Worm (Caenorhabditis elegans) whole organism, L3 larva: Measurements from ENCODE around the gene cdc-48.1.

Experiments
- R02D3.7 ChIP-seq: fragments of 150-350 bp; optimal IDR thresholded peaks from 2 replicates; lab custom pipeline; 2014; ENCODE audit warnings: missing biosample characterization, missing genetic modification characterization
- ZK546.5 ChIP-seq: sonication (generic microtip); optimal IDR thresholded peaks from 2 replicates; lab custom pipeline; 2017; ENCODE audit warnings: missing biosample characterization, missing genetic modification characterization
- aly-2 ChIP-seq: fragments of 150-350 bp; optimal IDR thresholded peaks from 2 replicates; lab custom pipeline; 2014; ENCODE audit warnings: missing biosample characterization, missing genetic modification characterization
- ama-1 ChIP-seq: fragments of 150-350 bp; optimal IDR thresholded peaks from 2 replicates; lab custom pipeline; 2018
- ceh-28 ChIP-seq: fragments of 150-350 bp; optimal IDR thresholded peaks from 2 replicates; lab custom pipeline; 2014; ENCODE audit warnings: missing biosample characterization, missing genetic modification reagents, missing genetic modification characterization
- ceh-82 ChIP-seq: fragments of 150-350 bp; optimal IDR thresholded peaks from 2 replicates; lab custom pipeline; 2014; ENCODE audit warnings: missing biosample characterization, missing genetic modification characterization
- ceh-9 ChIP-seq: sonication (generic microtip); optimal IDR thresholded peaks from 2 replicates; lab custom pipeline; 2018; ENCODE audit warnings: missing biosample characterization, missing genetic modification characterization
- daf-12 ChIP-seq: fragments of 150-350 bp; optimal IDR thresholded peaks from 2 replicates; lab custom pipeline; 2014; ENCODE audit warnings: missing biosample characterization, missing genetic modification reagents, missing genetic modification characterization
- egl-27 ChIP-seq: sonication (generic microtip); optimal IDR thresholded peaks from 4 replicates; lab custom pipeline; 2017; ENCODE audit warnings: missing biosample characterization, missing genetic modification reagents, missing genetic modification characterization
- egl-5 ChIP-seq: fragments of 150-350 bp; optimal IDR thresholded peaks from 2 replicates; lab custom pipeline; 2017; ENCODE audit warnings: missing biosample characterization, missing genetic modification reagents, missing genetic modification characterization, inconsistent platforms
- elt-1 ChIP-seq: fragments of 150-350 bp; optimal IDR thresholded peaks from 2 replicates; lab custom pipeline; 2014; ENCODE audit warnings: missing biosample characterization, missing genetic modification characterization
- elt-2 ChIP-seq: sonication (generic microtip); optimal IDR thresholded peaks from 2 replicates; lab custom pipeline; 2016; ENCODE audit warnings: missing genetic modification reagents, mild to moderate bottlenecking, missing genetic modification characterization, missing compliant biosample characterization
- elt-3 ChIP-seq, 3 experiments: fragments of 150-350 bp in 1 of 3; sonication (generic microtip) in 2 of 3; optimal IDR thresholded peaks; 2 replicates in 2 of 3; 4 replicates in 1 of 3; lab custom pipeline; 2014 to 2017; ENCODE audit warnings: missing biosample characterization in 3 of 3, missing genetic modification characterization in 3 of 3
- eor-1 ChIP-seq, 2 experiments: fragments of 150-350 bp; optimal IDR thresholded peaks; 2 replicates each; lab custom pipeline; 2014 to 2018; ENCODE audit warnings: missing biosample characterization in 2 of 2, missing genetic modification characterization in 2 of 2
- fkh-10 ChIP-seq: sonication (generic microtip); optimal IDR thresholded peaks from 2 replicates; lab custom pipeline; 2017; ENCODE audit warnings: missing biosample characterization, missing genetic modification reagents, missing genetic modification characterization
- fkh-2 ChIP-seq: fragments of 150-350 bp; optimal IDR thresholded peaks from 2 replicates; lab custom pipeline; 2014; ENCODE audit warnings: missing biosample characterization, missing genetic modification reagents, missing genetic modification characterization
- fos-1 ChIP-seq: fragments of 150-350 bp; optimal IDR thresholded peaks from 2 replicates; lab custom pipeline; 2014; ENCODE audit warnings: missing biosample characterization, missing genetic modification characterization
- hmg-11 ChIP-seq: sonication (generic microtip); optimal IDR thresholded peaks from 2 replicates; lab custom pipeline; 2016; ENCODE audit warnings: missing genetic modification characterization, missing compliant biosample characterization
- jun-1 ChIP-seq: fragments of 150-350 bp; optimal IDR thresholded peaks from 2 replicates; lab custom pipeline; 2014; ENCODE audit warnings: missing biosample characterization, missing genetic modification reagents, missing genetic modification characterization
- lin-15B ChIP-seq: fragments of 150-350 bp; optimal IDR thresholded peaks from 2 replicates; lab custom pipeline; 2014; ENCODE audit warnings: missing biosample characterization, missing genetic modification characterization
- lin-39 ChIP-seq: fragments of 150-350 bp; optimal IDR thresholded peaks from 2 replicates; lab custom pipeline; 2018; ENCODE audit warnings: missing biosample characterization, missing genetic modification reagents, missing genetic modification characterization
- lsy-12 ChIP-seq: sonication (generic microtip); optimal IDR thresholded peaks from 2 replicates; lab custom pipeline; 2016; ENCODE audit warnings: mild to moderate bottlenecking, missing genetic modification characterization, missing compliant biosample characterization
- mdl-1 ChIP-seq: fragments of 150-350 bp; optimal IDR thresholded peaks from 2 replicates; lab custom pipeline; 2014; ENCODE audit warnings: missing biosample characterization, missing genetic modification characterization
- mml-1 ChIP-seq: fragments of 150-350 bp; sonication (generic microtip); optimal IDR thresholded peaks from 3 replicates; lab custom pipeline; 2014; ENCODE audit warnings: missing biosample characterization, missing genetic modification characterization
- nfya-1 ChIP-seq: sonication (generic microtip); optimal IDR thresholded peaks from 2 replicates; lab custom pipeline; 2017; ENCODE audit warnings: missing genetic modification characterization, mild to moderate bottlenecking, missing compliant biosample characterization, antibody characterized with exemption, moderate library complexity; ENCODE audit not compliant: insufficient read depth
- nhr-11 ChIP-seq: fragments of 150-350 bp; optimal IDR thresholded peaks from 2 replicates; lab custom pipeline; 2014; ENCODE audit warnings: missing biosample characterization, missing genetic modification characterization
- nhr-23 ChIP-seq: fragments of 150-350 bp; optimal IDR thresholded peaks from 2 replicates; lab custom pipeline; 2014; ENCODE audit warnings: missing biosample characterization, missing genetic modification reagents, missing genetic modification characterization
- nhr-25 ChIP-seq: sonication (generic microtip); optimal IDR thresholded peaks from 2 replicates; lab custom pipeline; 2017; ENCODE audit warnings: missing biosample characterization, missing genetic modification characterization
- nhr-28 ChIP-seq: fragments of 150-350 bp; optimal IDR thresholded peaks from 2 replicates; lab custom pipeline; 2014; ENCODE audit warnings: missing biosample characterization, missing genetic modification characterization
- nhr-43 ChIP-seq: sonication (generic microtip); optimal IDR thresholded peaks from 2 replicates; lab custom pipeline; 2016; ENCODE audit warnings: mild to moderate bottlenecking, missing genetic modification characterization, missing compliant biosample characterization; ENCODE audit not compliant: poor library complexity, severe bottlenecking
- nhr-77 ChIP-seq: fragments of 150-350 bp; optimal IDR thresholded peaks from 2 replicates; lab custom pipeline; 2014; ENCODE audit warnings: missing biosample characterization, missing genetic modification characterization
- pha-4 ChIP-seq: fragments of 150-350 bp; optimal IDR thresholded peaks from 2 replicates; lab custom pipeline; 2014; ENCODE audit warnings: missing biosample characterization, missing genetic modification reagents, missing genetic modification characterization
- pqm-1 ChIP-seq: fragments of 150-350 bp; optimal IDR thresholded peaks from 2 replicates; lab custom pipeline; 2017; ENCODE audit warnings: missing biosample characterization, missing genetic modification characterization, inconsistent platforms
- sea-2 ChIP-seq: fragments of 150-350 bp; sonication (generic microtip); optimal IDR thresholded peaks from 4 replicates; lab custom pipeline; 2014; ENCODE audit warnings: missing biosample characterization, missing genetic modification reagents, missing genetic modification characterization
- skn-1 ChIP-seq: fragments of 150-350 bp; optimal IDR thresholded peaks from 2 replicates; lab custom pipeline; 2014; ENCODE audit warnings: missing biosample characterization, missing genetic modification characterization
- tbx-2 ChIP-seq: sonication (generic microtip); optimal IDR thresholded peaks from 2 replicates; lab custom pipeline; 2016; ENCODE audit warnings: mild to moderate bottlenecking, missing genetic modification characterization, missing compliant biosample characterization
- unc-39 ChIP-seq: sonication (generic microtip); optimal IDR thresholded peaks from 4 replicates; lab custom pipeline; 2017; ENCODE audit warnings: missing biosample characterization, missing genetic modification characterization
- unc-62 ChIP-seq: fragments of 150-350 bp; sonication (generic microtip); optimal IDR thresholded peaks from 4 replicates; lab custom pipeline; 2014; ENCODE audit warnings: missing biosample characterization, missing genetic modification reagents, missing genetic modification characterization
- zag-1 ChIP-seq: fragments of 150-350 bp; optimal IDR thresholded peaks from 2 replicates; lab custom pipeline; 2014; ENCODE audit warnings: missing biosample characterization, missing genetic modification characterization
- ztf-4 ChIP-seq: fragments of 150-350 bp; optimal IDR thresholded peaks from 2 replicates; lab custom pipeline; 2014; ENCODE audit warnings: missing biosample characterization, missing genetic modification characterization

cdc-48.1 gene

DNA sequence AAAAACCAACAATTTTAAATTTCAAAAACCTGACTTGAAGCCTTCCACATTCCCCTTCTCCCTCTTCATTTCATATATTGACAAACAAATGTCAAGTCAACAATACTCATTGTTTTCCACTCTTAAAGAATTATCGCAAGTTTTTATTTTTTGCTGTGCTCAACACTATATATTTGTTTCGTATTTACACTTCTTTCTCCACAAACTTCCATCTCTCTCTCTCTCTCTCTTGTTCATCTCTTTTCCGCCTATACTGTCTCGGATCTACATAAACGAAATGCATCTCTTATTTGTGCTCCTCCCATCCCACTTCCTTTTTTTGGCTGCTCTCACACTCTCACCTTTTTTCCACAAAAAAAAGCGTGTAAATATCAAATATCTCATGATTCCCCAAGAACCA is 49.5 kb upstream of the cdc-48.1 start, which contains the start of gene C14A4.12:
C14A4.12 (plus strand) TSS at position 301 of the 400 bp plus-strand sequence.
- TF ChIP-seq elt-1 (tag; lab: Kevin White, UChicago) (no peak), pha-4 (tag; lab: Kevin White, UChicago) (peak; percentile 90)

DNA sequence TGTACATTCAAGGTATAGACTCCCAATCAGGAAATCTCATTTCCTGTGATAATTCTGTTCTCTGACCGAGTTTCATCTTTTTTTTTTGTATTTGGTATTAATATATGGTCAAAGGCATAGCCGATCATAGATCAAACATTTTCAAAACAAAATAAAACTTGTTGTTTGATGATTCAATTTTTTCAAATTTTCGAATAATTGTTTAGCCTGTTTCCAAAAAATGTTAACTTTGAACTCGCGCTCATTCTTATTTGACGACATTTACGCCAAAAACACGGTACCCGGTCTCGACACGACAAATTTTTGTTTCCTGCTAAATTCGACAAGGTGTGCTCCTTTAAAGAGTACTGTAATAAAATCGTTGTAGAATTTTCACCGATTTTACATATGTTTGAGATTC is 45.6 kb upstream of the cdc-48.1 start:
- TF ChIP-seq nhr-77 (tag; lab: Kevin White, UChicago) (no peak), mml-1 (tag; lab: Kevin White, UChicago) (no peak), sea-2 (GFP tag; lab: Kevin White, UChicago) (no peak), nhr-11 (tag; lab: Kevin White, UChicago) (no peak), nfya-1 (tag; lab: Kevin White, UChicago) (no peak), lin-39 (tag; lab: Kevin White, UChicago) (no peak), egl-27 (tag; lab: Kevin White, UChicago) (no peak), ceh-28 (tag; lab: Kevin White, UChicago) (no peak), ceh-82 (tag; lab: Kevin White, UChicago) (no peak), tbx-2 (tag; lab: Kevin White, UChicago) (no peak), ama-1 (lab: Kevin White, UChicago) (no peak)
- TF ChIP-seq, all 47 proteins: peak for 0

- TF ChIP-seq elt-2 (peak; percentile 43), ztf-4 (tag; lab: Kevin White, UChicago) (no peak), nhr-25 (no peak), hmg-11 (tag; lab: Kevin White, UChicago) (peak; percentile 1), skn-1 (tag; lab: Kevin White, UChicago) (no peak), ceh-9 (tag; lab: Kevin White, UChicago) (no peak), nhr-77 (tag; lab: Kevin White, UChicago) (no peak), unc-39 (tag; lab: Kevin White, UChicago) (no peak), lin-15B (tag; lab: Kevin White, UChicago) (peak; percentile 72), R02D3.7 (no peak), egl-27 (tag; lab: Kevin White, UChicago) (no peak), sea-2 (GFP tag; lab: Kevin White, UChicago) (no peak), aly-2 (tag; lab: Kevin White, UChicago) (no peak), unc-62 (GFP tag; lab: Kevin White, UChicago) (no peak), lin-39 (tag; lab: Kevin White, UChicago) (no peak), nhr-28 (no peak), ceh-82 (tag; lab: Kevin White, UChicago) (no peak), tbx-2 (tag; lab: Kevin White, UChicago) (no peak), ZK546.5 (tag; lab: Kevin White, UChicago) (no peak), ceh-28 (tag; lab: Kevin White, UChicago) (no peak), jun-1 (tag; lab: Kevin White, UChicago) (no peak), nhr-43 (tag; lab: Kevin White, UChicago) (no peak), fkh-2 (tag; lab: Kevin White, UChicago) (no peak), fkh-10 (no peak), nfya-1 (tag; lab: Kevin White, UChicago) (peak; percentile 31), egl-5 (tag; lab: Kevin White, UChicago) (no peak), mml-1 (tag; lab: Kevin White, UChicago) (no peak), eor-1 (tag; optimal IDR thresholded peaks at IDR 0.05; lab: Kevin White, UChicago) (no peak), zag-1 (tag; lab: Kevin White, UChicago) (no peak), pha-4 (tag; lab: Kevin White, UChicago) (peak; percentile 80), pqm-1 (tag; lab: Kevin White, UChicago) (no peak), nhr-23 (tag; lab: Kevin White, UChicago) (peak; percentile 5), elt-3 (tag; optimal IDR thresholded peaks at IDR 0.05; lab: Kevin White, UChicago) (no peak), lsy-12 (no peak), mdl-1 (tag; lab: Kevin White, UChicago) (no peak), elt-1 (tag; lab: Kevin White, UChicago) (no peak), nhr-11 (tag; lab: Kevin White, UChicago) (no peak), daf-12 (tag; lab: Kevin White, UChicago) (no peak), fos-1 (tag; lab: Kevin White, UChicago) (no peak)
Measured at ce11 chrII:10607238-10607961, 44.2 kb upstream of the cdc-48.1 start, which contains the start of gene ccm-3. Gene ccm-3, minus strand, starts transcription at chrII:10607275.
